Fruit fly (Drosophila melanogaster): ENCODE data around the gene CG13613.

CG13613 gene

dm6 chr3R:24375561-24375960, 10.2 kb downstream of the CG13613 start, which contains the start of gene CG17781:
Gene CG17781 (minus strand): TSS chr3R:24375661.
- TF ChIP-seq vri (GFP tag; optimal IDR thresholded peaks at IDR 0.05): no peak
- no peak for TF ChIP-seq CG8119 (GFP tag; IDR thresholded peaks at IDR 0.05)
- no peak for TF ChIP-seq esn (GFP tag; optimal IDR thresholded peaks at IDR 0.05)
- TF ChIP-seq svp (GFP tag): no peak
- TF ChIP-seq eg (GFP tag; IDR thresholded peaks at IDR 0.05): no peak
- no peak for TF ChIP-seq topi (GFP tag; optimal IDR thresholded peaks at IDR 0.05)
- no peak for TF ChIP-seq Sox15 (GFP tag; optimal IDR thresholded peaks at IDR 0.05)
- TF ChIP-seq Eip75B (GFP tag; optimal IDR thresholded peaks at IDR 0.05): no peak
- TF ChIP-seq CG6276 (GFP tag; optimal IDR thresholded peaks at IDR 0.05): no peak

DNA sequence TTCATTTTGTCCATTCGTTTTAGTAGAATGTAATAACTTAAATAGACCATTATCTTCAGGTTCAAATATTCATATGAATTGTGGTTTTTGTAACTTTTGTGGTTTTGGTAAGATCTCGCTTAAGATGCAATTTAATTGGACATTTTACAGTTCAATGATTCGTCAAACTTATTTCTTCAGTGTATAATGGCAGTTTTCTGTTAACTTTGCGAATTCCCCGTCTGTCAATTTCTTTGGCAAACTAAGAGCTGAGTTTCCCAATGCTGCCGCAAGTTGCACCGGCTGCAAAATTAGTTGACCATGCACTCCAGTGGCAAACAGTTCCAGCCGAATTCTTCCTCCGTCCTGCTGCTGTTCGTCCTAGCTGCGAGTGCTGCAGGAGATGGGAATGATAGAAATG, 11.2 kb downstream of the CG13613 start, which contains the start of gene CG33342:
TSS of gene CG33342 (plus strand) at position 301 of the 400 bp plus-strand sequence.
- TF ChIP-seq svp (GFP tag): no peak
- TF ChIP-seq fd59A (GFP tag; optimal IDR thresholded peaks at IDR 0.05): no peak
- no peak for TF ChIP-seq CG6163 (GFP tag; IDR thresholded peaks at IDR 0.05)
- no peak for TF ChIP-seq salr (GFP tag; optimal IDR thresholded peaks at IDR 0.05)
- TF ChIP-seq spab (GFP tag; optimal IDR thresholded peaks at IDR 0.05): no peak
- no peak for TF ChIP-seq CG7368 (GFP tag; optimal IDR thresholded peaks at IDR 0.05)
- TF ChIP-seq net (GFP tag; optimal IDR thresholded peaks at IDR 0.05): no peak
- TF ChIP-seq CG4318 (GFP tag; optimal IDR thresholded peaks at IDR 0.05): no peak
- no peak for TF ChIP-seq CG11294 (GFP tag; IDR thresholded peaks at IDR 0.05)
- no peak for TF ChIP-seq CG34406 (GFP tag; optimal IDR thresholded peaks at IDR 0.05)
- no peak for TF ChIP-seq lz (GFP tag; optimal IDR thresholded peaks at IDR 0.05)
- TF ChIP-seq Hr38 (GFP tag; optimal IDR thresholded peaks at IDR 0.05): no peak
- no peak for TF ChIP-seq CG8319 (GFP tag; optimal IDR thresholded peaks at IDR 0.05)
- no peak for TF ChIP-seq CG10631 (GFP tag; optimal IDR thresholded peaks at IDR 0.05)
- no peak for TF ChIP-seq CG8632 (GFP tag; optimal IDR thresholded peaks at IDR 0.05)

DNA sequence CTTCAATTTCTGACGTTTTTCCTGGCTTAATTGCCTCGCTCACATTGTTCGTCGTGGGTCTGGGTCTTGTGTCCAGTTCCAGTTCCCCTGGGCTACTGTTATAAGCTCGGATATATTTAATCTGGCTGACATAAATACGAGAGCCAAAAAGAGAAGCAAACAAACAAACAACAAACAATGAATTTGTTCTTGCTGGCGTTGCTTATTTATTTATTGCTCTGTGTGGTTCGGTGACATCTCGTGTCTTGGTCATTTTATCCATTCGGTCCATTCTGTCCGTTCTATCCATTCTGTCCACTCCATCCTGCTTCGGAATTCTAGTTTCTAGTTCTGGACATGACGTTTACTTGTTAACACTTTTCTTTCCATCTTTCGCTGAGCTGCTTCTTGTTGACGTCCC, 19.6 kb downstream of the CG13613 start, which contains the start of gene CG17780:
TSS of gene CG17780 (minus strand) at position 101 of the 400 bp plus-strand sequence.
- no peak for TF ChIP-seq Sox15 (GFP tag; optimal IDR thresholded peaks at IDR 0.05)
- TF ChIP-seq Hr4 (GFP tag; optimal IDR thresholded peaks at IDR 0.05): no peak
- no peak for TF ChIP-seq CG6792 (GFP tag; optimal IDR thresholded peaks at IDR 0.05)
- no peak for TF ChIP-seq CG15336 (GFP tag; IDR thresholded peaks at IDR 0.05)
- TF ChIP-seq Ets21C (GFP tag; optimal IDR thresholded peaks at IDR 0.05): no peak
- TF ChIP-seq topi (GFP tag; optimal IDR thresholded peaks at IDR 0.05): no peak
- TF ChIP-seq CG6163 (GFP tag; IDR thresholded peaks at IDR 0.05): no peak
- no peak for TF ChIP-seq cyc (GFP tag; optimal IDR thresholded peaks at IDR 0.05)
- TF ChIP-seq CG8632 (GFP tag; optimal IDR thresholded peaks at IDR 0.05): no peak
- no peak for TF ChIP-seq Hr38 (GFP tag; optimal IDR thresholded peaks at IDR 0.05)
- no peak for TF ChIP-seq CG3032 (tag; optimal IDR thresholded peaks at IDR 0.05)
- TF ChIP-seq svp (GFP tag): no peak
- TF ChIP-seq CG7368 (GFP tag; optimal IDR thresholded peaks at IDR 0.05): no peak
- TF ChIP-seq Blimp-1 (GFP tag; optimal IDR thresholded peaks at IDR 0.05): no peak
- TF ChIP-seq CG16779 (tag; optimal IDR thresholded peaks at IDR 0.05): no peak

DNA sequence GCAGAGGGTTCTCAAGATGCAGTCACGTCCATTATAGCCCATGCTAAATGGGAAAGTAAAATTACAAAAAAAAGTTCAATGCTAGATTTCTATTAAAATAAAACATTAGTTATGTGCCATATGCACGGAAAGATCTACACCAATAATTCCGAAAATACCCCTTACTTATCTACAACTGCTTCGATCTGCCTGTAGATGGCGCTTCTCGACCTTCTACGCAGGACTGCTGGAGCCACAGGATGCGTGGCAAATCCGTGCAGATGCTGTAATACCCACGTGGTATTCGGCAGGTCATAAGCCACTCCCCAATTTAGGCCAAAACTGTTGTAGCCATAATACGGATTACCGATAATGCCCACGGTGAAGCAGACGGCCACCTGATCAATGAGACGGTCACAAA, 21.1 kb downstream of the CG13613 start:
- TF ChIP-seq fkh (GFP tag; optimal IDR thresholded peaks at IDR 0.05) (no peak), Hr38 (GFP tag; optimal IDR thresholded peaks at IDR 0.05) (no peak), Met (GFP tag; optimal IDR thresholded peaks at IDR 0.05) (no peak), CG6163 (GFP tag; IDR thresholded peaks at IDR 0.05) (no peak), pdm3 (GFP tag; optimal IDR thresholded peaks at IDR 0.05) (no peak), CG1621 (tag; optimal IDR thresholded peaks at IDR 0.05) (no peak), Ets96B (tag; optimal IDR thresholded peaks at IDR 0.05) (no peak), fd85E (GFP tag; optimal IDR thresholded peaks at IDR 0.05) (no peak), ss (GFP tag; optimal IDR thresholded peaks at IDR 0.05) (no peak), CG34406 (GFP tag; optimal IDR thresholded peaks at IDR 0.05) (no peak)

All from whole organism, prepupa.